Fruit fly (Drosophila melanogaster) whole organism, prepupa: ENCODE results near the gene Dci.

Source experiments
- Blimp-1 ChIP-seq: fragments of 200-800 bp; sonication (Bioruptor generic); optimal IDR thresholded peaks from 3 replicates; lab custom pipeline; 2017; ENCODE audit warnings: missing biosample characterization, missing genetic modification characterization, mild to moderate bottlenecking, moderate library complexity, missing genetic modification reagents
- CG10669 ChIP-seq: fragments of 200-800 bp; sonication (Bioruptor generic); optimal IDR thresholded peaks from 3 replicates; lab custom pipeline; 2018; ENCODE audit warnings: missing biosample characterization, mild to moderate bottlenecking, missing genetic modification characterization, moderate library complexity
- CG11294 ChIP-seq: fragments of 200-800 bp; sonication (Bioruptor generic); IDR thresholded peaks from 2 replicates; pipeline ENCODE4 v1.3.6; 2022; ENCODE audit warnings: missing biosample characterization, missing genetic modification characterization
- CG11762 ChIP-seq: fragments of 200-800 bp; sonication (Bioruptor generic); optimal IDR thresholded peaks from 3 replicates; lab custom pipeline; 2016; ENCODE audit warnings: missing biosample characterization, missing genetic modification characterization; ENCODE audit not compliant: insufficient read depth
- CG11902 ChIP-seq: fragments of 200-800 bp; sonication (Bioruptor generic); optimal IDR thresholded peaks from 3 replicates; lab custom pipeline; 2016; ENCODE audit warnings: missing biosample characterization, missing genetic modification characterization
- CG15336 ChIP-seq: fragments of 200-800 bp; sonication (Bioruptor generic); IDR thresholded peaks from 2 replicates; pipeline ENCODE4 v1.3.6; 2022; ENCODE audit warnings: missing biosample characterization, missing genetic modification characterization
- CG16779 ChIP-seq: fragments of 200-800 bp; sonication (Bioruptor generic); optimal IDR thresholded peaks from 3 replicates; lab custom pipeline; 2017; ENCODE audit warnings: missing biosample characterization, mild to moderate bottlenecking, missing genetic modification characterization
- CG3032 ChIP-seq: fragments of 200-800 bp; optimal IDR thresholded peaks from 2 replicates; lab custom pipeline; 2019; ENCODE audit warnings: missing biosample characterization, mild to moderate bottlenecking, missing genetic modification characterization, moderate library complexity
- CG31627 ChIP-seq: fragments of 200-800 bp; sonication (Bioruptor generic); optimal IDR thresholded peaks from 3 replicates; lab custom pipeline; 2016; ENCODE audit warnings: missing biosample characterization, missing genetic modification characterization
- CG32006 ChIP-seq: fragments of 200-800 bp; sonication (Bioruptor generic); optimal IDR thresholded peaks from 3 replicates; lab custom pipeline; 2017; ENCODE audit warnings: missing biosample characterization, mild to moderate bottlenecking, missing genetic modification characterization
- CG34406 ChIP-seq: fragments of 200-800 bp; sonication (Bioruptor generic); optimal IDR thresholded peaks from 3 replicates; lab custom pipeline; 2016; ENCODE audit warnings: missing biosample characterization, missing genetic modification characterization
- CG3919 ChIP-seq: fragments of 200-800 bp; sonication (Bioruptor generic); optimal IDR thresholded peaks from 3 replicates; lab custom pipeline; 2016; ENCODE audit warnings: missing biosample characterization, missing genetic modification characterization
- CG6163 ChIP-seq: fragments of 200-800 bp; sonication (Bioruptor generic); IDR thresholded peaks from 3 replicates; pipeline ENCODE4 v1.3.6; 2022; ENCODE audit warnings: missing biosample characterization, missing genetic modification characterization
- CG6276 ChIP-seq: fragments of 200-800 bp; sonication (Bioruptor generic); optimal IDR thresholded peaks from 2 replicates; lab custom pipeline; 2017; ENCODE audit warnings: missing biosample characterization, mild to moderate bottlenecking, missing genetic modification characterization
- CG6792 ChIP-seq: fragments of 200-800 bp; sonication (Bioruptor generic); optimal IDR thresholded peaks from 3 replicates; lab custom pipeline; 2016; ENCODE audit warnings: missing biosample characterization, missing genetic modification characterization
- CG6854 ChIP-seq: fragments of 200-800 bp; sonication (Bioruptor generic); optimal IDR thresholded peaks from 2 replicates; lab custom pipeline; 2017; ENCODE audit warnings: missing biosample characterization, mild to moderate bottlenecking, missing genetic modification characterization
- CG7368 ChIP-seq: fragments of 200-800 bp; sonication (Bioruptor generic); optimal IDR thresholded peaks from 3 replicates; lab custom pipeline; 2016; ENCODE audit warnings: missing biosample characterization, missing genetic modification characterization
- CG8119 ChIP-seq: fragments of 200-800 bp; sonication (Bioruptor generic); IDR thresholded peaks from 3 replicates; pipeline ENCODE4 v1.3.6; 2022; ENCODE audit warnings: missing biosample characterization, missing genetic modification characterization
- CG8319 ChIP-seq: fragments of 200-800 bp; sonication (Bioruptor generic); optimal IDR thresholded peaks from 3 replicates; lab custom pipeline; 2016; ENCODE audit warnings: missing biosample characterization, missing genetic modification characterization
- CG8632 ChIP-seq: fragments of 200-800 bp; sonication (Bioruptor generic); optimal IDR thresholded peaks from 3 replicates; lab custom pipeline; 2016; ENCODE audit warnings: missing biosample characterization, missing genetic modification characterization
- CG9139 ChIP-seq: fragments of 200-800 bp; sonication (Bioruptor generic); optimal IDR thresholded peaks from 3 replicates; lab custom pipeline; 2017; ENCODE audit warnings: missing biosample characterization, mild to moderate bottlenecking, missing genetic modification characterization
- Eip78C ChIP-seq: fragments of 200-800 bp; sonication (Bioruptor generic); peaks from one replicate; lab custom pipeline; 2016; ENCODE audit warnings: missing biosample characterization, missing genetic modification characterization
- Eip93F ChIP-seq: fragments of 200-800 bp; sonication (Bioruptor generic); optimal IDR thresholded peaks from 2 replicates; lab custom pipeline; 2016; ENCODE audit warnings: missing biosample characterization, mild to moderate bottlenecking, missing genetic modification characterization
- Ets21C ChIP-seq: fragments of 200-800 bp; sonication (Bioruptor generic); optimal IDR thresholded peaks from 3 replicates; lab custom pipeline; 2016; ENCODE audit warnings: missing biosample characterization, missing genetic modification characterization
- Ets96B ChIP-seq: fragments of 200-800 bp; optimal IDR thresholded peaks from 2 replicates; lab custom pipeline; 2019; ENCODE audit warnings: missing biosample characterization, mild to moderate bottlenecking, missing genetic modification characterization, moderate library complexity
- Gug ChIP-seq: fragments of 200-800 bp; sonication (Bioruptor generic); IDR thresholded peaks from 2 replicates; pipeline ENCODE4 v1.3.6; 2022; ENCODE audit warnings: missing biosample characterization, missing genetic modification characterization
- Hr38 ChIP-seq: sonication (Bioruptor generic); optimal IDR thresholded peaks from 2 replicates; lab custom pipeline; 2016; ENCODE audit warnings: missing biosample characterization, missing genetic modification characterization
- Hr39 ChIP-seq: fragments of 200-800 bp; sonication (Bioruptor generic); optimal IDR thresholded peaks from 2 replicates; lab custom pipeline; 2016; ENCODE audit warnings: missing biosample characterization, missing genetic modification characterization
- Hr4 ChIP-seq: fragments of 200-800 bp; sonication (Bioruptor generic); optimal IDR thresholded peaks from 3 replicates; lab custom pipeline; 2016; ENCODE audit warnings: missing biosample characterization, missing genetic modification characterization
- Lpt ChIP-seq: fragments of 200-800 bp; sonication (Bioruptor generic); optimal IDR thresholded peaks from 3 replicates; lab custom pipeline; 2016; ENCODE audit warnings: missing biosample characterization, missing genetic modification characterization
- Met ChIP-seq: fragments of 200-800 bp; sonication (Bioruptor generic); optimal IDR thresholded peaks from 3 replicates; lab custom pipeline; 2016; ENCODE audit warnings: missing biosample characterization, missing genetic modification characterization
- OdsH ChIP-seq: fragments of 200-800 bp; sonication (Bioruptor generic); optimal IDR thresholded peaks from 3 replicates; lab custom pipeline; 2016; ENCODE audit warnings: missing biosample characterization, missing genetic modification characterization
- Sox102F ChIP-seq: fragments of 200-800 bp; sonication (Bioruptor generic); optimal IDR thresholded peaks from 2 replicates; lab custom pipeline; 2016; ENCODE audit warnings: missing biosample characterization, mild to moderate bottlenecking, missing genetic modification characterization
- Sox14 ChIP-seq: fragments of 200-800 bp; sonication (Bioruptor generic); optimal IDR thresholded peaks from 3 replicates; lab custom pipeline; 2016; ENCODE audit warnings: missing biosample characterization, missing genetic modification characterization
- Sox15 ChIP-seq: fragments of 200-800 bp; sonication (Bioruptor generic); optimal IDR thresholded peaks from 3 replicates; lab custom pipeline; 2016; ENCODE audit warnings: missing biosample characterization, missing genetic modification characterization
- achi ChIP-seq: fragments of 200-800 bp; sonication (Bioruptor generic); optimal IDR thresholded peaks from 3 replicates; lab custom pipeline; 2016; ENCODE audit warnings: missing biosample characterization, missing genetic modification characterization
- dsx ChIP-seq: fragments of 200-800 bp; optimal IDR thresholded peaks from 3 replicates; lab custom pipeline; 2019; ENCODE audit warnings: missing biosample characterization, mild to moderate bottlenecking, missing genetic modification characterization, moderate library complexity; ENCODE audit not compliant: poor library complexity, severe bottlenecking
- eg ChIP-seq: fragments of 200-800 bp; sonication (Bioruptor generic); IDR thresholded peaks from 3 replicates; pipeline ENCODE4 v1.3.6; 2022; ENCODE audit warnings: missing biosample characterization, missing genetic modification characterization
- fd59A ChIP-seq: fragments of 200-800 bp; sonication (Bioruptor generic); optimal IDR thresholded peaks from 2 replicates; lab custom pipeline; 2017; ENCODE audit warnings: missing biosample characterization, mild to moderate bottlenecking, missing genetic modification characterization, missing genetic modification reagents
- fkh ChIP-seq: fragments of 200-800 bp; sonication (Bioruptor generic); optimal IDR thresholded peaks from 3 replicates; lab custom pipeline; 2017; ENCODE audit warnings: missing biosample characterization, mild to moderate bottlenecking, missing genetic modification characterization, moderate library complexity
- lz ChIP-seq: fragments of 200-800 bp; sonication (Bioruptor generic); optimal IDR thresholded peaks from 3 replicates; lab custom pipeline; 2016; ENCODE audit warnings: missing biosample characterization, missing genetic modification characterization
- net ChIP-seq: fragments of 200-800 bp; sonication (Bioruptor generic); optimal IDR thresholded peaks from 3 replicates; lab custom pipeline; 2016; ENCODE audit warnings: missing biosample characterization, missing genetic modification characterization
- salr ChIP-seq, 2 experiments: fragments of 200-800 bp; sonication (Bioruptor generic); optimal IDR thresholded peaks; 3 replicates each; lab custom pipeline; 2016 to 2018; ENCODE audit warnings: missing biosample characterization in 2 of 2, missing genetic modification characterization in 2 of 2, mild to moderate bottlenecking in 1 of 2
- spab ChIP-seq: fragments of 200-800 bp; sonication (Bioruptor generic); optimal IDR thresholded peaks from 2 replicates; lab custom pipeline; 2017; ENCODE audit warnings: missing biosample characterization, mild to moderate bottlenecking, missing genetic modification characterization, missing genetic modification reagents
- ss ChIP-seq, 2 experiments: fragments of 200-800 bp; sonication (Bioruptor generic); optimal IDR thresholded peaks; 2 replicates in 1 of 2; 3 replicates in 1 of 2; lab custom pipeline; 2017 to 2018; ENCODE audit warnings: mild to moderate bottlenecking in 2 of 2, missing biosample characterization in 2 of 2, missing genetic modification characterization in 2 of 2, moderate library complexity in 1 of 2
- topi ChIP-seq: fragments of 200-800 bp; sonication (Bioruptor generic); optimal IDR thresholded peaks from 3 replicates; lab custom pipeline; 2016; ENCODE audit warnings: missing biosample characterization, missing genetic modification characterization
- vri ChIP-seq: fragments of 200-800 bp; sonication (Bioruptor generic); optimal IDR thresholded peaks from 3 replicates; lab custom pipeline; 2016; ENCODE audit warnings: missing biosample characterization, mild to moderate bottlenecking, missing genetic modification characterization

Gene Dci

dm6 chr3L:804557-805260 lies 46.4 kb upstream of the Dci start (continued):
- peak; percentile 33 for TF ChIP-seq CG32006
- no peak for TF ChIP-seq Lpt
- TF ChIP-seq Hr38 (GFP tag; lab: Kevin White, UChicago) = no peak
- TF ChIP-seq Sox102F (GFP tag; lab: Kevin White, UChicago) = peak; percentile 65
- no peak for TF ChIP-seq CG3032
- TF ChIP-seq CG6854 (GFP tag; lab: Kevin White, UChicago) = no peak
- TF ChIP-seq CG3919 (GFP tag; lab: Kevin White, UChicago) = peak; percentile 57
- TF ChIP-seq CG34406 (GFP tag; lab: Kevin White, UChicago) = peak; percentile 15
- TF ChIP-seq Hr4 (GFP tag; lab: Kevin White, UChicago) = peak; percentile 36
- TF ChIP-seq CG8319 (GFP tag; lab: Kevin White, UChicago) = no peak
- peak; percentile 41 for TF ChIP-seq Hr39
- peak; percentile 45 for TF ChIP-seq topi (GFP tag; lab: Kevin White, UChicago)
- no peak for TF ChIP-seq CG9139
- TF ChIP-seq CG11762 (GFP tag; lab: Kevin White, UChicago) = no peak
- TF ChIP-seq salr (GFP tag; optimal IDR thresholded peaks at IDR 0.05; lab: Kevin White, UChicago) = no peak
- TF ChIP-seq CG11902 (GFP tag; lab: Kevin White, UChicago) = no peak
- no peak for TF ChIP-seq eg
- TF ChIP-seq dsx (GFP tag; lab: Kevin White, UChicago) = no peak
- peak; percentile 42 for TF ChIP-seq Sox14 (GFP tag; lab: Kevin White, UChicago)
- TF ChIP-seq Ets21C = no peak
- no peak for TF ChIP-seq fkh (GFP tag; lab: Kevin White, UChicago)
- TF ChIP-seq CG16779 = no peak
- TF ChIP-seq CG6276 (GFP tag; lab: Kevin White, UChicago) = no peak
- TF ChIP-seq CG8632 (GFP tag; lab: Kevin White, UChicago) = peak; percentile 18
- peak; percentile 37 for TF ChIP-seq achi (GFP tag; lab: Kevin White, UChicago)
- no peak for TF ChIP-seq fd59A
- peak; percentile 80 for TF ChIP-seq Eip78C (GFP tag; lab: Kevin White, UChicago)
- peak; percentile 61 for TF ChIP-seq Met
- peak; percentile 43 for TF ChIP-seq Ets96B (tag; lab: Kevin White, UChicago)
- no peak for TF ChIP-seq CG11294 (GFP tag; lab: Robert Waterston, UW)

dm6 chr3L:805642-806218 lies 45.4 kb upstream of the Dci start:
- TF ChIP-seq CG8119 (GFP tag; lab: Robert Waterston, UW) (peak; percentile 95), topi (GFP tag; lab: Kevin White, UChicago) (peak; percentile 58), Ets21C (peak; percentile 9), Eip93F (GFP tag; lab: Kevin White, UChicago) (no peak), dsx (GFP tag; lab: Kevin White, UChicago) (peak; percentile 49), Sox15 (GFP tag; lab: Kevin White, UChicago) (peak; percentile 35), Lpt (peak; percentile 85), CG9139 (peak; percentile 36), fkh (GFP tag; lab: Kevin White, UChicago) (no peak), vri (GFP tag; lab: Kevin White, UChicago) (no peak), lz (GFP tag; lab: Kevin White, UChicago) (peak; percentile 66), Eip78C (GFP tag; lab: Kevin White, UChicago) (peak; percentile 93), ss (GFP tag; optimal IDR thresholded peaks at IDR 0.05; lab: Kevin White, UChicago) (peak; percentile 41 to 53), CG11762 (GFP tag; lab: Kevin White, UChicago) (peak; percentile 62), salr (GFP tag; optimal IDR thresholded peaks at IDR 0.05; lab: Kevin White, UChicago) (peak; percentile 38 to 70), CG10669 (GFP tag; lab: Kevin White, UChicago) (peak; percentile 64), net (GFP tag; lab: Kevin White, UChicago) (peak; percentile 74), CG6854 (GFP tag; lab: Kevin White, UChicago) (peak; percentile 28), Ets96B (tag; lab: Kevin White, UChicago) (peak; percentile 76), CG6163 (GFP tag; lab: Robert Waterston, UW) (peak; percentile 96), OdsH (GFP tag; lab: Kevin White, UChicago) (peak; percentile 71), CG6276 (GFP tag; lab: Kevin White, UChicago) (peak; percentile 95), spab (peak; percentile 70), Gug (peak; percentile 89), CG7368 (GFP tag; lab: Kevin White, UChicago) (peak; percentile 73), CG6792 (GFP tag; lab: Kevin White, UChicago) (peak; percentile 63), CG15336 (GFP tag; lab: Robert Waterston, UW) (peak; percentile 93), Sox14 (GFP tag; lab: Kevin White, UChicago) (peak; percentile 74), CG8632 (GFP tag; lab: Kevin White, UChicago) (no peak), Blimp-1 (GFP tag; lab: Kevin White, UChicago) (no peak), CG31627 (GFP tag; lab: Kevin White, UChicago) (peak; percentile 40)
